Worm (Caenorhabditis elegans) whole organism, L3 larva: ENCODE results near the gene bcc-1.

Experiments used
- egl-27 ChIP-seq: sonication (generic microtip); optimal IDR thresholded peaks from 4 replicates; lab custom pipeline; 2017; ENCODE audit warnings: missing biosample characterization, missing genetic modification reagents, missing genetic modification characterization
- eor-1 ChIP-seq, 2 experiments: fragments of 150-350 bp; optimal IDR thresholded peaks; 2 replicates each; lab custom pipeline; 2014 to 2018; ENCODE audit warnings: missing biosample characterization in 2 of 2, missing genetic modification characterization in 2 of 2
- mdl-1 ChIP-seq: fragments of 150-350 bp; optimal IDR thresholded peaks from 2 replicates; lab custom pipeline; 2014; ENCODE audit warnings: missing biosample characterization, missing genetic modification characterization
- nhr-43 ChIP-seq: sonication (generic microtip); optimal IDR thresholded peaks from 2 replicates; lab custom pipeline; 2016; ENCODE audit warnings: mild to moderate bottlenecking, missing genetic modification characterization, missing compliant biosample characterization; ENCODE audit not compliant: poor library complexity, severe bottlenecking
- nhr-76 ChIP-seq: fragments of 150-350 bp; sonication (generic microtip); optimal IDR thresholded peaks from 5 replicates; lab custom pipeline; 2014; ENCODE audit warnings: missing biosample characterization, missing genetic modification characterization
- skn-1 ChIP-seq: fragments of 150-350 bp; optimal IDR thresholded peaks from 2 replicates; lab custom pipeline; 2014; ENCODE audit warnings: missing biosample characterization, missing genetic modification characterization

ce11 chrIV:11094052-11094451, 1.7 kb upstream of the bcc-1 start:
- TF ChIP-seq nhr-76 (tag; lab: Kevin White, UChicago) (no peak), mdl-1 (tag; lab: Kevin White, UChicago) (no peak), nhr-43 (tag; lab: Kevin White, UChicago) (no peak), skn-1 (tag; lab: Kevin White, UChicago) (no peak), egl-27 (tag; lab: Kevin White, UChicago) (no peak), eor-1 (tag; optimal IDR thresholded peaks at IDR 0.05; lab: Kevin White, UChicago) (no peak)
